Worm (Caenorhabditis elegans): ENCODE data around the gene nhr-208.

Gene nhr-208

ce11 chrV:12140625-12141024, 46.5 kb downstream of the nhr-208 start, which contains the start of gene C27A7.3:
Gene C27A7.3 (plus strand): TSS chrV:12140925.
- TF ChIP-seq lin-32 (GFP tag; optimal IDR thresholded peaks at IDR 0.05) (no peak), flh-1 (GFP tag; optimal IDR thresholded peaks at IDR 0.05) (no peak), sptf-1 (tag; optimal IDR thresholded peaks at IDR 0.05) (no peak), M03D4.4 (tag; optimal IDR thresholded peaks at IDR 0.05) (no peak), lin-13 (tag; optimal IDR thresholded peaks at IDR 0.05) (no peak), nhr-237 (tag; optimal IDR thresholded peaks at IDR 0.05) (no peak), snpc-4 (tag; optimal IDR thresholded peaks at IDR 0.05) (no peak), ceh-83 (GFP tag; optimal IDR thresholded peaks at IDR 0.05) (no peak), ceh-39 (tag; optimal IDR thresholded peaks at IDR 0.05) (no peak), unc-39 (tag; optimal IDR thresholded peaks at IDR 0.05) (no peak), mab-5 (tag; optimal IDR thresholded peaks at IDR 0.05) (no peak), bed-3 (GFP tag; optimal IDR thresholded peaks at IDR 0.05) (no peak), nhr-2 (tag; optimal IDR thresholded peaks at IDR 0.05) (no peak), pha-4 (tag; optimal IDR thresholded peaks at IDR 0.05) (no peak), mep-1 (tag; optimal IDR thresholded peaks at IDR 0.05) (no peak)

Measured in whole organism, mixed stage, embryonic.